Worm (Caenorhabditis elegans): Measurements from ENCODE around the gene F32D8.4.

- TF ChIP-seq madf-3 (GFP tag; IDR thresholded peaks at IDR 0.05) (no peak), dpl-1 (GFP tag; optimal IDR thresholded peaks at IDR 0.05) (no peak), ama-1 (optimal IDR thresholded peaks at IDR 0.05) (no peak), ama-1 (GFP tag; optimal IDR thresholded peaks at IDR 0.05) (no peak), Y95B8A.8 (GFP tag; IDR thresholded peaks at IDR 0.05) (no peak), unc-62 (GFP tag; optimal IDR thresholded peaks at IDR 0.05) (no peak), him-1 (tag; optimal IDR thresholded peaks at IDR 0.05) (no peak), hsf-1 (GFP tag; IDR thresholded peaks at IDR 0.05) (no peak), F23B12.7 (tag; optimal IDR thresholded peaks at IDR 0.05; ENCODE audit: insufficient read depth) (no peak), F37B4.10 (GFP tag; IDR thresholded peaks at IDR 0.05) (no peak), gei-17 (GFP tag; optimal IDR thresholded peaks at IDR 0.05) (no peak), lin-35 (GFP tag; optimal IDR thresholded peaks at IDR 0.05) (no peak), zim-3 (tag; optimal IDR thresholded peaks at IDR 0.05) (no peak), dox-1 (GFP tag; IDR thresholded peaks at IDR 0.05) (no peak), hrde-1 (tag; optimal IDR thresholded peaks at IDR 0.05; ENCODE audit: borderline replicate concordance) (no peak)
Observed at ce11 chrV:10918373-10918772, 25.0 kb upstream of the F32D8.4 start, which contains the start of gene F58B4.2.

Data from whole organism, young adult.